Fruit fly (Drosophila melanogaster) whole organism, pupa: ENCODE measurements around the gene sloth2.

Experiments used
- CG15710 ChIP-seq: fragments of 200-800 bp; sonication (Bioruptor generic); optimal IDR thresholded peaks from 2 replicates; lab custom pipeline; 2018; ENCODE audit warnings: missing biosample characterization, mild to moderate bottlenecking, missing genetic modification characterization, moderate library complexity
- CG17806 ChIP-seq: fragments of 200-800 bp; sonication (Bioruptor generic); optimal IDR thresholded peaks from 2 replicates; lab custom pipeline; 2018; ENCODE audit warnings: missing biosample characterization, mild to moderate bottlenecking, missing genetic modification characterization, moderate library complexity
- CG8159 ChIP-seq: fragments of 200-800 bp; sonication (Bioruptor generic); optimal IDR thresholded peaks from 3 replicates; lab custom pipeline; 2018; ENCODE audit warnings: missing biosample characterization, mild to moderate bottlenecking, missing genetic modification characterization, moderate library complexity
- CG8301 ChIP-seq: fragments of 200-800 bp; sonication (Bioruptor generic); optimal IDR thresholded peaks from 2 replicates; lab custom pipeline; 2018; ENCODE audit warnings: missing biosample characterization, mild to moderate bottlenecking, missing genetic modification characterization
- EcR ChIP-seq: fragments of 200-800 bp; sonication (Bioruptor generic); optimal IDR thresholded peaks from 3 replicates; lab custom pipeline; 2019; ENCODE audit warnings: missing biosample characterization, missing genetic modification characterization, mild to moderate bottlenecking, moderate library complexity, missing genetic modification reagents
- Snoo ChIP-seq: fragments of 200-800 bp; sonication (Bioruptor generic); optimal IDR thresholded peaks from 3 replicates; lab custom pipeline; 2017; ENCODE audit warnings: missing biosample characterization, mild to moderate bottlenecking, missing genetic modification characterization, inconsistent platforms

DNA sequence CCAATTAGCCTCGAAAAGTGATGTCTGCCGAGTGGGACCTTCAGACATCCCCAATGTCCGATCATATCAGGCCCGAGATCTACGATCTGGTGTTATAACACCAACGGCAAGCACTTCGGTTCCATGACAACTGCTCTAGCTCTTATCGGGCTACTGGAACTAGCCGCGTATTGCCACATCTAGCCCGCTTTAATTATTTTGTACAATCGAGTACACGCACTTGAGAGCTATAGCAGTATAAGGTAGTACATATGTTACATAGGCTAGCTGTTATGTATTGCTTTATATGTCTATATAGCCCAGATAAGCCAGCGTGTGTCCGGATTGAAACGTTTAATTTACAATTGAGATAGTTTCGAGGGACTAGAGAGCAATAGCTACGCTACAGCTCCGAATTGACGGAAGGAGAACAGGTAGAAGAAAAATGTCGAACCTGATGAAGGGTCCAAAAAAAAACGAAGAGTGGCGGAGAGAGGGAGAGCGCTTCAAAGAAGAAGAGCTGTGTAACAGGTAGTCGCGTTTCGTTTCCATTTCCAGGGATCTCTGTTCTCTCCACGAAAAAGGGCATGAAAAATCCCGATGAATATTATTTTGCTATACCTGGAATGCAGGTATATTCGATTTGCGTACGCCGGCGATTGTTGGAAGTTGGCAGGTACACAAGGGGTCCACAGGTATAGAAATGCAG lies 14.0 kb upstream of the sloth2 start:
- TF ChIP-seq CG8159 (tag; lab: Kevin White, UChicago): no peak
- TF ChIP-seq Snoo: no peak
- TF ChIP-seq CG8301 (tag; lab: Kevin White, UChicago): no peak
- TF ChIP-seq CG15710 (tag; lab: Kevin White, UChicago): no peak
- no peak for TF ChIP-seq CG17806 (tag; lab: Kevin White, UChicago)
- TF ChIP-seq EcR (GFP tag; lab: Kevin White, UChicago): no peak
